Worm (Caenorhabditis elegans): ENCODE results near the gene ist-1.

ce11 chrX:7096349-7096748 lies 30.1 kb upstream of the ist-1 start, which contains the start of gene C36B7.5:
- TF ChIP-seq C17E4.6 (GFP tag; IDR thresholded peaks at IDR 0.05) (no peak), hlh-12 (tag; optimal IDR thresholded peaks at IDR 0.05) (no peak), ekl-4 (GFP tag; IDR thresholded peaks at IDR 0.05) (no peak)

All from whole organism, young adult.